Worm (Caenorhabditis elegans) whole organism, young adult: ENCODE measurements around the gene C28H8.2.

Source experiments
- D2030.7 ChIP-seq: fragments of 200-800 bp; sonication (Bioruptor generic); IDR thresholded peaks from 2 replicates; pipeline ENCODE4 v1.3.6; 2022; ENCODE audit warnings: missing genetic modification reagents, missing genetic modification characterization, missing compliant biosample characterization
- K12H6.12 ChIP-seq: fragments of 200-800 bp; sonication (Bioruptor generic); optimal IDR thresholded peaks from 2 replicates; lab custom pipeline; 2018; ENCODE audit warnings: mild to moderate bottlenecking, missing genetic modification characterization, missing compliant biosample characterization
- ama-1 ChIP-seq, 3 experiments: fragments of 150-350 bp in 1 of 3; sonication (generic microtip) in 2 of 3; optimal IDR thresholded peaks; 2 replicates each; lab custom pipeline; 2014 to 2018; ENCODE audit warnings: missing biosample characterization in 2 of 3, missing genetic modification characterization in 2 of 3, missing genetic modification reagents in 2 of 3
- attf-5 ChIP-seq: fragments of 200-800 bp; sonication (Bioruptor generic); optimal IDR thresholded peaks from 2 replicates; lab custom pipeline; 2018; ENCODE audit warnings: mild to moderate bottlenecking, missing genetic modification characterization, missing compliant biosample characterization
- ceh-100 ChIP-seq: fragments of 200-800 bp; sonication (Bioruptor generic); IDR thresholded peaks from 2 replicates; pipeline ENCODE4 v1.3.6; 2022; ENCODE audit warnings: missing genetic modification reagents, missing genetic modification characterization, missing compliant biosample characterization
- ceh-58 ChIP-seq: fragments of 200-800 bp; sonication (Bioruptor generic); IDR thresholded peaks from 2 replicates; pipeline ENCODE4 v1.3.6; 2022; ENCODE audit warnings: missing genetic modification characterization, missing compliant biosample characterization
- ceh-91 ChIP-seq: fragments of 200-800 bp; sonication (Bioruptor generic); IDR thresholded peaks from 2 replicates; pipeline ENCODE4 v1.3.6; 2022; ENCODE audit warnings: missing genetic modification reagents, missing genetic modification characterization, missing compliant biosample characterization
- ets-4 ChIP-seq: fragments of 200-800 bp; sonication (Bioruptor generic); optimal IDR thresholded peaks from 2 replicates; lab custom pipeline; 2018; ENCODE audit warnings: mild to moderate bottlenecking, missing genetic modification characterization, missing compliant biosample characterization
- lin-40 ChIP-seq: sonication (generic microtip); optimal IDR thresholded peaks from 2 replicates; lab custom pipeline; 2016; ENCODE audit warnings: missing genetic modification characterization, mild to moderate bottlenecking, missing compliant biosample characterization, missing genotype, missing genetic modification reagents
- nhr-90 ChIP-seq: sonication (generic microtip); optimal IDR thresholded peaks from 2 replicates; lab custom pipeline; 2016; ENCODE audit warnings: missing genotype, mild to moderate bottlenecking, missing genetic modification characterization, missing compliant biosample characterization
- unc-62 ChIP-seq: fragments of 150-350 bp; optimal IDR thresholded peaks from 2 replicates; lab custom pipeline; 2014; ENCODE audit warnings: missing biosample characterization, missing genetic modification reagents, missing genetic modification characterization

- TF ChIP-seq ama-1 (optimal IDR thresholded peaks at IDR 0.05; lab: Kevin White, UChicago) = no peak
- TF ChIP-seq ama-1 (GFP tag; optimal IDR thresholded peaks at IDR 0.05; lab: Kevin White, UChicago) = no peak
- no peak for TF ChIP-seq ceh-100
- TF ChIP-seq attf-5 = no peak
- no peak for TF ChIP-seq unc-62
- no peak for TF ChIP-seq nhr-90 (tag; lab: Kevin White, UChicago)
- no peak for TF ChIP-seq lin-40 (tag; lab: Kevin White, UChicago)
- no peak for TF ChIP-seq ceh-58
- no peak for TF ChIP-seq ceh-91 (GFP tag; lab: Robert Waterston, UW)
- TF ChIP-seq ets-4 = no peak
- TF ChIP-seq K12H6.12 = no peak
- TF ChIP-seq D2030.7 (GFP tag; lab: Robert Waterston, UW) = no peak
Observed at ce11 chrIII:5882823-5883222, 37.3 kb upstream of the C28H8.2 start, which contains the start of gene F01F1.14.
